Fruit fly (Drosophila melanogaster) whole organism, adult: ENCODE data around the gene CG33252.

Experiments used
- CG11617 ChIP-seq: fragments of 200-800 bp; sonication (Bioruptor generic); optimal IDR thresholded peaks from 2 replicates; lab custom pipeline; 2017; ENCODE audit warnings: mild to moderate bottlenecking, missing biosample characterization, missing genetic modification reagents, missing genetic modification characterization
- CG14711 ChIP-seq: fragments of 200-800 bp; sonication (Bioruptor generic); optimal IDR thresholded peaks from 2 replicates; lab custom pipeline; 2018; ENCODE audit warnings: missing biosample characterization, mild to moderate bottlenecking, missing genetic modification characterization, moderate library complexity
- CG1620 ChIP-seq: fragments of 200-800 bp; sonication (Bioruptor generic); optimal IDR thresholded peaks from 2 replicates; lab custom pipeline; 2016; ENCODE audit warnings: missing biosample characterization, missing genetic modification characterization
- CG33017 ChIP-seq: fragments of 200-800 bp; sonication (Bioruptor generic); optimal IDR thresholded peaks from 2 replicates; lab custom pipeline; 2018; ENCODE audit warnings: missing biosample characterization, mild to moderate bottlenecking, missing genetic modification characterization, moderate library complexity
- CG5204 ChIP-seq: fragments of 200-800 bp; sonication (Bioruptor generic); optimal IDR thresholded peaks from 2 replicates; lab custom pipeline; 2016; ENCODE audit warnings: missing biosample characterization, missing genetic modification characterization
- CG7045 ChIP-seq: fragments of 200-800 bp; sonication (Bioruptor generic); optimal IDR thresholded peaks from 2 replicates; lab custom pipeline; 2017; ENCODE audit warnings: missing biosample characterization, mild to moderate bottlenecking, missing genetic modification characterization
- CG7101 ChIP-seq: fragments of 200-800 bp; sonication (Bioruptor generic); optimal IDR thresholded peaks from 2 replicates; lab custom pipeline; 2018; ENCODE audit warnings: missing biosample characterization, mild to moderate bottlenecking, missing genetic modification characterization, moderate library complexity
- Clk ChIP-seq: fragments of 200-800 bp; sonication (Bioruptor generic); optimal IDR thresholded peaks from 2 replicates; lab custom pipeline; 2017; ENCODE audit warnings: missing biosample characterization, missing genetic modification characterization
- Crg-1 ChIP-seq: fragments of 200-800 bp; sonication (Bioruptor generic); optimal IDR thresholded peaks from 2 replicates; lab custom pipeline; 2016; ENCODE audit warnings: missing biosample characterization, missing genetic modification characterization
- Hr96 ChIP-seq: fragments of 200-800 bp; sonication (Bioruptor generic); optimal IDR thresholded peaks from 2 replicates; lab custom pipeline; 2016; ENCODE audit warnings: missing biosample characterization, missing genetic modification characterization
- Mnt ChIP-seq: fragments of 200-800 bp; sonication (Bioruptor generic); optimal IDR thresholded peaks from 2 replicates; lab custom pipeline; 2016; ENCODE audit warnings: missing biosample characterization, mild to moderate bottlenecking, missing genetic modification characterization
- bab1 ChIP-seq: fragments of 200-800 bp; sonication (Bioruptor generic); optimal IDR thresholded peaks from 3 replicates; lab custom pipeline; 2019; ENCODE audit warnings: missing biosample characterization, mild to moderate bottlenecking, missing genetic modification characterization, moderate library complexity
- cic ChIP-seq: fragments of 200-800 bp; sonication (Bioruptor generic); optimal IDR thresholded peaks from 2 replicates; lab custom pipeline; 2017; ENCODE audit warnings: missing biosample characterization, mild to moderate bottlenecking, missing genetic modification characterization, moderate library complexity
- cnc ChIP-seq, 2 experiments: fragments of >200 bp; optimal IDR thresholded peaks; 2 replicates each; lab custom pipeline; 2017
- kay ChIP-seq: fragments of 200-800 bp; sonication (Bioruptor generic); peaks from one replicate; lab custom pipeline; 2016; ENCODE audit warnings: missing biosample characterization, missing genetic modification characterization, borderline replicate concordance
- ovo ChIP-seq: fragments of 200-800 bp; sonication (Bioruptor generic); optimal IDR thresholded peaks from 2 replicates; lab custom pipeline; 2016; ENCODE audit warnings: missing biosample characterization, missing genetic modification characterization
- pad ChIP-seq: fragments of 200-800 bp; sonication (Bioruptor generic); optimal IDR thresholded peaks from 3 replicates; lab custom pipeline; 2017; ENCODE audit warnings: missing biosample characterization, missing genetic modification characterization, mild to moderate bottlenecking, moderate library complexity, missing genetic modification reagents
- tj ChIP-seq: fragments of 200-800 bp; sonication (Bioruptor generic); optimal IDR thresholded peaks from 3 replicates; lab custom pipeline; 2017; ENCODE audit warnings: missing biosample characterization, mild to moderate bottlenecking, missing genetic modification characterization, moderate library complexity

CG33252 gene

DNA sequence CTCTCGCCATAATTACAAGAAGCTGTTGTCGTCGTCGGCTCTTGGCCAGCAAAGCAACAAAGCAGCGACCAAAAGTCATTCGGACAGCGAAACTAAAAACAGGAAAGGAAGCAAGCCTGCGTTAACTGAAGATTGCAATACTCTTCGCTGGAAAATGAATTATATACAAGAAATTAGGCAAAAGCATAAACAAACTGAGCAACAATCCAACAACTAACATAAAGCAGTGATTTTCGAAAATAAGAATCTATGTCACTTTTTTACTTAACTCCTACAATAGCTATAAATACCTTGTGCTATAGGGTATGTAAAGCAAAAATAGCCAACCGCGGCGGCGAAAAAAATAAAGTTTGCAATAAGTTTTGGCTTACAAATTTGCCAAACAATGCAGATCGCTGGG, 25.2 kb downstream of the CG33252 start:
- TF ChIP-seq Clk (GFP tag; lab: Kevin White, UChicago) = no peak

DNA sequence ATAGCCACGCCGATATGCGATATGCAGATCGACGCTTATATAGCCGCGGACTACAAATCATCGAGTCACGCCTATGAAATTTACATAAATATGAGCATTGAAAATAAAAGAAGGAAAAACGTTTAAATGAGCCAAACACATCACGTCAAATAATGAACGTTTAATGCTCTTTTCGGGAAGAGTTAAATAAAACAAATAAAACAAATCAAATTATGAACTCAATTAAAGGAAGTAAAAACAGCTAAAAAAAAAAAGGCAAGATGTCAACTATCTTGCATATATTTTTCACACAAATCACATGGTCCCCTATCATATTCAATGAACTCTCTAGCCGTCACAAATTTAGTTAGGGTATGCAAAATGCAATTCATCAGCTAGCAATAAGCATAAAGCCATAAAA, 29.4 kb downstream of the CG33252 start:
- no peak for TF ChIP-seq pad (GFP tag; lab: Kevin White, UChicago)

DNA sequence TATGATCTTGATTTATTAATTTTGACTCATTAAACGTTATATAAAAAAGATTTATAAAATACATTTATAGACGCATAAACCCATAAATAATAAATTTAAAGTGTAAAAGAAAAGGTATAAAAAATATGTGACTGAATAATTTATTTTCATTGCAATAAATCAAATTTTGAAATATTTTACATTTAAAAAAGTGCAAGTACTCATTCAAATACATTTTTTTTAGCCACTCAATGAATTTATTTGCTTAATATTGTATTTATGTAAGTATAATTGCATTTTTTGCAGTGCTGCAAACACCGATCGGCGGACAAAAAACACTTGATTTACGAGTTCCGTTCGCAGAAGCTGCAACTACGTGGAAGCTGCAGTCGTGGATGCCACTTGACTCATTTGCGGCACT, 37.3 kb downstream of the CG33252 start:
- TF ChIP-seq pad (GFP tag; lab: Kevin White, UChicago) (no peak), Mnt (GFP tag; lab: Kevin White, UChicago) (no peak), CG7101 (tag; lab: Kevin White, UChicago) (no peak), bab1 (GFP tag; lab: Kevin White, UChicago) (no peak), Crg-1 (GFP tag; lab: Kevin White, UChicago) (no peak), CG5204 (GFP tag; lab: Kevin White, UChicago) (no peak), CG33017 (tag; lab: Kevin White, UChicago) (no peak), kay (GFP tag; lab: Kevin White, UChicago) (no peak), cic (GFP tag; lab: Kevin White, UChicago) (no peak)

DNA sequence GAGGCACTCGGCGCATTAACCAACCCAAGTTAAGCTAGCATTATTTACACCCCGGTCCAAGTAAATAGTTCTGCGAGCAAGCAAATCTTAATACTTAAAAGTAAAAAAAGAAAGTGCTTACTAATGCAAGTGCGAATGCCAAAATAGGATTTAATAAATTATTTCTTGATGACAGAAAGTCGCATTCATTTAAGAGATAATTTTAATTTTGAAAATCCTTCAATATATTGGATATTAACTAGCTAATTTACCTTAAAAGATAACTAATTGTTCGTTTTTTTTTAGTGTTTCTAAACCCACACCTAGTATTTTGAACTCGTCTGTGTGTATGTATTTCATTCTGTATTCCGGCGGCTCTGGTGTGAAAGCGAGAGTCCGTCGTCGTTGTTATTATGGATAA, 42.2 kb downstream of the CG33252 start:
- TF ChIP-seq bab1 (GFP tag; lab: Kevin White, UChicago) (peak; percentile 59), CG7101 (tag; lab: Kevin White, UChicago) (peak; percentile 22), Crg-1 (GFP tag; lab: Kevin White, UChicago) (no peak), CG14711 (tag; lab: Kevin White, UChicago) (peak; percentile 6), CG11617 (GFP tag; lab: Kevin White, UChicago) (no peak), Hr96 (GFP tag; lab: Kevin White, UChicago) (no peak), CG1620 (GFP tag; lab: Kevin White, UChicago) (no peak)

DNA sequence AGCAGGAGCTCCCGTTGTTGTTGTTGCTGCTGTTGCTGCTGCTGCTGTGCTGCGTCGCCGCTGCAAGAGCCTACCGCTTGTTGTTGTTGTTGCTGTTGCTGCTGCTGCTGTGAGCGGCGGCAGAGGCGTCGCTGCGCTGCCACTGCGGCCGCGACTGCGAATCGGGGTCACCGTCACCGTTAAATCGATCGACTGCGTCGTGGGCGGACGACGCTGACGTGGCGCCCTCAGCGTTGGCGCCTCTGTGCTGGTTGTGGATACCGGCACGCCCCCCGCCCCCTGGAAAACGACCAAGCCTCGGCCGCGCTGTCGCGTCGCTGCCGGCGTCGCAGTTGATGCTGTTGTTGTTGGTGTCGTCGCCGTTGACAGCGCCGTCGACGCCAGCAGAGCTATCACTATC, 47.5 kb downstream of the CG33252 start:
- TF ChIP-seq Mnt (GFP tag; lab: Kevin White, UChicago) (no peak), CG7101 (tag; lab: Kevin White, UChicago) (no peak), ovo (GFP tag; lab: Kevin White, UChicago) (no peak), pad (GFP tag; lab: Kevin White, UChicago) (no peak), Clk (GFP tag; lab: Kevin White, UChicago) (no peak), Crg-1 (GFP tag; lab: Kevin White, UChicago) (no peak), CG33017 (tag; lab: Kevin White, UChicago) (no peak), CG14711 (tag; lab: Kevin White, UChicago) (no peak), CG7045 (GFP tag; lab: Kevin White, UChicago) (no peak), tj (GFP tag; lab: Kevin White, UChicago) (no peak), CG11617 (GFP tag; lab: Kevin White, UChicago) (no peak), kay (GFP tag; lab: Kevin White, UChicago) (no peak), Hr96 (GFP tag; lab: Kevin White, UChicago) (no peak)

DNA sequence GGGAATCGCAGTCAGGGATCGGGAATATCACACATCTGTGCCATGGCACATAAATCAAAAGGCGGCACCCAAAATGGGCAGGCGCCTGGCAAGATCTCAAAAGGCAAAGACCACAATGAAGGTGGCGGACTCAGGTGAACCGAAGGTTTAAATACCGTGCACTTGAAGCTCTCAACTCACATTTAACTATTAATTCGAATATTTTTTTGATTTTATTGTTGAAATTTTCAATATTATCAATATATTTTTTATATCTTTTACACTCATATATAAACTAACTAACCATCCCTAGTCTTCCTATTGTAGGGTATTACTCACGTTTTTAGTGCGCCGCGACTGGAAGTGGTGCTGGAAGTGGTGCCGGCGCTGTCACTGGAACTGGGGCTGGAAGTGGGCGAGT, 48.0 kb downstream of the CG33252 start:
- TF ChIP-seq cic (GFP tag; lab: Kevin White, UChicago) (no peak), ovo (GFP tag; lab: Kevin White, UChicago) (no peak), Clk (GFP tag; lab: Kevin White, UChicago) (no peak), bab1 (GFP tag; lab: Kevin White, UChicago) (no peak), CG7101 (tag; lab: Kevin White, UChicago) (no peak), pad (GFP tag; lab: Kevin White, UChicago) (no peak), CG11617 (GFP tag; lab: Kevin White, UChicago) (no peak), CG1620 (GFP tag; lab: Kevin White, UChicago) (no peak), CG7045 (GFP tag; lab: Kevin White, UChicago) (no peak), CG5204 (GFP tag; lab: Kevin White, UChicago) (no peak), cnc (optimal IDR thresholded peaks at IDR 0.05; lab: Kevin White, UChicago) (no peak), Crg-1 (GFP tag; lab: Kevin White, UChicago) (no peak)

DNA sequence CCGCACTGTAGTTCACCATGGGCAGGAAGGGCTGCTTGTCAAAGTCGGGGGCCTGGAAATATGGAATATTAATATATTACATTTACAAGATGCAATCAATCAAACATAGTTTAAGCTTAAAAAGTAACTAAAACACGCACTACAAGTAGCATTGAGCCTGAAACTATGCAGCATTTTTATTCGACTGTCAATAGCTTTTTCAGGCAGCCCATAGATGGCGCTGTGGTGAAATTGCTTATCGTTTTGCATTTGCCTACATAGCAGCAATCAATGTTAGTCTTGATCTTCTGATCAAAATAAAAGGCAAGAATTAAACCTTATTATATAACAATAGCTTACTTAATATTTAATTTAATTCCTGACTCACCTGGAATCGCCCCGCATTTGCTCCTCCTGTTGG, 50.4 kb downstream of the CG33252 start:
- no peak for TF ChIP-seq CG7101 (tag; lab: Kevin White, UChicago)
